Worm (Caenorhabditis elegans): ENCODE results near the gene nhr-10.

Gene nhr-10

ce11 chrIII:7087691-7088323, 27.4 kb downstream of the nhr-10 start, which contains the start of gene fubl-2:
fubl-2 (minus strand) TSS chrIII:7087741.
- TF ChIP-seq K02D7.2 (tag; optimal IDR thresholded peaks at IDR 0.05) (no peak), ceh-31 (tag; optimal IDR thresholded peaks at IDR 0.05) (peak; percentile 90), eyg-1 (tag; optimal IDR thresholded peaks at IDR 0.05) (no peak), pros-1 (tag; optimal IDR thresholded peaks at IDR 0.05) (no peak), fkh-6 (tag; optimal IDR thresholded peaks at IDR 0.05) (peak; percentile 42), sox-2 (GFP tag; IDR thresholded peaks at IDR 0.05) (no peak), rnt-1 (tag; optimal IDR thresholded peaks at IDR 0.05) (peak; percentile 18), gmeb-2 (tag; optimal IDR thresholded peaks at IDR 0.05) (no peak), ceh-14 (tag; optimal IDR thresholded peaks at IDR 0.05) (no peak), ceh-2 (tag; optimal IDR thresholded peaks at IDR 0.05) (peak; percentile 82), pag-3 (tag; optimal IDR thresholded peaks at IDR 0.05; ENCODE audit: borderline replicate concordance) (no peak), pat-9 (tag; optimal IDR thresholded peaks at IDR 0.05) (no peak), ref-2 (tag; optimal IDR thresholded peaks at IDR 0.05) (peak; percentile 15), ceh-45 (GFP tag; IDR thresholded peaks at IDR 0.05) (no peak), elt-2 (tag; optimal IDR thresholded peaks at IDR 0.05) (peak; percentile 48), ceh-30 (tag; optimal IDR thresholded peaks at IDR 0.05) (no peak), ama-1 (optimal IDR thresholded peaks at IDR 0.05) (no peak), tbx-7 (tag; optimal IDR thresholded peaks at IDR 0.05) (peak; percentile 54), zip-5 (tag; optimal IDR thresholded peaks at IDR 0.05) (peak; percentile 42), ceh-22 (tag; optimal IDR thresholded peaks at IDR 0.05) (no peak), ceh-9 (tag; optimal IDR thresholded peaks at IDR 0.05) (no peak), ceh-34 (tag; optimal IDR thresholded peaks at IDR 0.05) (peak; percentile 34), elt-4 (tag; optimal IDR thresholded peaks at IDR 0.05) (no peak), hlh-8 (tag; optimal IDR thresholded peaks at IDR 0.05) (peak; percentile 6), unc-42 (tag; optimal IDR thresholded peaks at IDR 0.05) (peak; percentile 16), ceh-18 (tag; optimal IDR thresholded peaks at IDR 0.05) (no peak), unc-86 (tag; optimal IDR thresholded peaks at IDR 0.05) (no peak), syd-9 (tag; optimal IDR thresholded peaks at IDR 0.05) (no peak), Y22D7AL.16 (tag; optimal IDR thresholded peaks at IDR 0.05) (no peak), nhr-232 (tag; optimal IDR thresholded peaks at IDR 0.05) (no peak), fkh-10 (GFP tag; optimal IDR thresholded peaks at IDR 0.05) (no peak), ahr-1 (tag; optimal IDR thresholded peaks at IDR 0.05) (no peak), ceh-6 (GFP tag; optimal IDR thresholded peaks at IDR 0.05) (no peak), hlh-30 (tag; optimal IDR thresholded peaks at IDR 0.05; ENCODE audit: insufficient read depth) (no peak), ttx-3 (tag; optimal IDR thresholded peaks at IDR 0.05) (no peak), sox-4 (tag; optimal IDR thresholded peaks at IDR 0.05) (no peak), pha-4 (tag; optimal IDR thresholded peaks at IDR 0.05) (no peak), ceh-24 (tag; optimal IDR thresholded peaks at IDR 0.05) (no peak), lim-6 (tag; optimal IDR thresholded peaks at IDR 0.05) (no peak), C08G9.2 (tag; optimal IDR thresholded peaks at IDR 0.05) (peak; percentile 79), lin-11 (tag; optimal IDR thresholded peaks at IDR 0.05) (no peak), unc-55 (GFP tag; optimal IDR thresholded peaks at IDR 0.05) (no peak), F13H6.1 (tag; optimal IDR thresholded peaks at IDR 0.05) (peak; percentile 3), hlh-15 (tag; optimal IDR thresholded peaks at IDR 0.05) (no peak), pha-2 (tag; optimal IDR thresholded peaks at IDR 0.05) (no peak), fax-1 (tag; optimal IDR thresholded peaks at IDR 0.05) (peak; percentile 18), nfya-1 (tag; optimal IDR thresholded peaks at IDR 0.05) (no peak), odd-2 (tag; optimal IDR thresholded peaks at IDR 0.05) (no peak), K09A11.1 (tag; optimal IDR thresholded peaks at IDR 0.05; ENCODE audit: insufficient read depth) (no peak), ets-4 (tag; optimal IDR thresholded peaks at IDR 0.05) (peak; percentile 79), hlh-13 (GFP tag; optimal IDR thresholded peaks at IDR 0.05) (no peak), unc-3 (GFP tag; conservative IDR thresholded peaks at IDR 0.05) (no peak), unc-3 (tag; optimal IDR thresholded peaks at IDR 0.05) (no peak)
